Worm (Caenorhabditis elegans) whole organism, late embryonic: Measurements from ENCODE around the gene dct-14.

Source experiments
- F13H6.1 ChIP-seq: sonication (generic microtip); optimal IDR thresholded peaks from 2 replicates; lab custom pipeline; 2016; ENCODE audit warnings: missing genetic modification characterization, missing compliant biosample characterization
- ama-1 ChIP-seq: fragments of 150-350 bp; optimal IDR thresholded peaks from 2 replicates; lab custom pipeline; 2014
- ceh-34 ChIP-seq: sonication (generic microtip); optimal IDR thresholded peaks from 2 replicates; lab custom pipeline; 2016; ENCODE audit warnings: mild to moderate bottlenecking, missing genetic modification characterization, missing compliant biosample characterization
- elt-4 ChIP-seq: sonication (generic microtip); optimal IDR thresholded peaks from 2 replicates; lab custom pipeline; 2016; ENCODE audit warnings: missing genetic modification characterization, missing compliant biosample characterization
- eyg-1 ChIP-seq: sonication (generic microtip); optimal IDR thresholded peaks from 2 replicates; lab custom pipeline; 2016; ENCODE audit warnings: missing genotype, missing genetic modification characterization, missing compliant biosample characterization
- nhr-232 ChIP-seq: sonication (generic microtip); optimal IDR thresholded peaks from 2 replicates; lab custom pipeline; 2016; ENCODE audit warnings: missing genetic modification characterization, missing compliant biosample characterization
- pha-4 ChIP-seq: fragments of 150-350 bp; optimal IDR thresholded peaks from 2 replicates; lab custom pipeline; 2018; ENCODE audit warnings: missing biosample characterization, missing genetic modification reagents, missing genetic modification characterization
- unc-86 ChIP-seq: sonication (generic microtip); optimal IDR thresholded peaks from 2 replicates; lab custom pipeline; 2016; ENCODE audit warnings: missing genetic modification characterization, missing compliant biosample characterization
- zip-5 ChIP-seq: sonication (generic microtip); optimal IDR thresholded peaks from 2 replicates; lab custom pipeline; 2016; ENCODE audit warnings: missing genetic modification characterization, missing compliant biosample characterization

DNA sequence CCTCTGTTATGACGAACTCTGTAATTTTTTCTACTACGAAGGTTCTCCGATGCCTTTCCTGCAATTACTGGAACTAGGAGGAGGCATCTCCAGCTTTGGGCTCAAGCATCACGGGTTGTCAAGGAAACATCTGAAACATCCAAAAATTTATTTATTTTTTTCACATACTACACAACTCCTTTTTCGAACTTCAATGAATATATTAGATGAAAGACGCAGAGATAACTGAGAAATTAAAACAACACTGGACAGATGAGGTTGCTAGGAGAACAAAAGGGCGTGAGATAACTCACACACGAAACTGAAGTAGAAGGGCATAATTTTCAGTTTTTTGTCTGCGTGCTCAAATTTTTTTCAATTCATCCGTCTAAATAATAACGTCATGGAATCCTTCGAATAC, 27.2 kb upstream of the dct-14 start, which contains the start of gene Y38H6C.13:
- no peak for TF ChIP-seq ceh-34
- no peak for TF ChIP-seq F13H6.1
- no peak for TF ChIP-seq pha-4
- TF ChIP-seq zip-5 (tag; lab: Kevin White, UChicago), result no peak
- no peak for TF ChIP-seq nhr-232 (tag; lab: Kevin White, UChicago)
- no peak for TF ChIP-seq ama-1 (lab: Kevin White, UChicago)
- no peak for TF ChIP-seq elt-4 (tag; lab: Kevin White, UChicago)
- TF ChIP-seq unc-86 (tag; lab: Kevin White, UChicago), result no peak
- TF ChIP-seq eyg-1 (tag; lab: Kevin White, UChicago), result no peak
